Worm (Caenorhabditis elegans) whole organism, late embryonic: ENCODE measurements around the gene adal-1.

Experiments
- C08G9.2 ChIP-seq: sonication (generic microtip); optimal IDR thresholded peaks from 2 replicates; lab custom pipeline; 2016; ENCODE audit warnings: mild to moderate bottlenecking, missing genetic modification characterization, moderate library complexity, missing compliant biosample characterization
- C38D4.7 ChIP-seq: fragments of 200-800 bp; sonication (Bioruptor generic); optimal IDR thresholded peaks from 2 replicates; lab custom pipeline; 2018; ENCODE audit warnings: mild to moderate bottlenecking, missing genetic modification characterization, moderate library complexity, missing compliant biosample characterization
- F13H6.1 ChIP-seq: sonication (generic microtip); optimal IDR thresholded peaks from 2 replicates; lab custom pipeline; 2016; ENCODE audit warnings: missing genetic modification characterization, missing compliant biosample characterization
- K02D7.2 ChIP-seq: sonication (generic microtip); optimal IDR thresholded peaks from 2 replicates; lab custom pipeline; 2017; ENCODE audit warnings: mild to moderate bottlenecking, missing genetic modification characterization, missing compliant biosample characterization
- ama-1 ChIP-seq: fragments of 150-350 bp; optimal IDR thresholded peaks from 2 replicates; lab custom pipeline; 2014
- ceh-14 ChIP-seq: sonication (generic microtip); optimal IDR thresholded peaks from 2 replicates; lab custom pipeline; 2016; ENCODE audit warnings: missing genotype, missing genetic modification characterization, missing compliant biosample characterization
- ceh-22 ChIP-seq: sonication (generic microtip); optimal IDR thresholded peaks from 2 replicates; lab custom pipeline; 2017; ENCODE audit warnings: missing biosample characterization, missing genetic modification characterization
- ceh-24 ChIP-seq: sonication (generic microtip); optimal IDR thresholded peaks from 2 replicates; lab custom pipeline; 2016; ENCODE audit warnings: mild to moderate bottlenecking, missing genetic modification characterization, missing compliant biosample characterization
- ceh-30 ChIP-seq: fragments of 150-350 bp; optimal IDR thresholded peaks from 2 replicates; lab custom pipeline; 2014; ENCODE audit warnings: missing biosample characterization, missing genetic modification characterization
- ceh-31 ChIP-seq: sonication (generic microtip); optimal IDR thresholded peaks from 2 replicates; lab custom pipeline; 2016; ENCODE audit warnings: missing genetic modification characterization, missing compliant biosample characterization
- ceh-34 ChIP-seq: sonication (generic microtip); optimal IDR thresholded peaks from 2 replicates; lab custom pipeline; 2016; ENCODE audit warnings: mild to moderate bottlenecking, missing genetic modification characterization, missing compliant biosample characterization
- ceh-48 ChIP-seq: sonication (generic microtip); optimal IDR thresholded peaks from 2 replicates; lab custom pipeline; 2016; ENCODE audit warnings: missing genetic modification characterization, inconsistent platforms, missing compliant biosample characterization
- ceh-6 ChIP-seq: fragments of 200-800 bp; sonication (Bioruptor generic); optimal IDR thresholded peaks from 2 replicates; lab custom pipeline; 2018; ENCODE audit warnings: mild to moderate bottlenecking, missing genetic modification characterization, missing compliant biosample characterization
- che-1 ChIP-seq: sonication (generic microtip); optimal IDR thresholded peaks from 2 replicates; lab custom pipeline; 2016; ENCODE audit warnings: mild to moderate bottlenecking, missing genetic modification characterization, missing compliant biosample characterization
- dmd-4 ChIP-seq: sonication (generic microtip); optimal IDR thresholded peaks from 2 replicates; lab custom pipeline; 2016; ENCODE audit warnings: borderline replicate concordance, missing genetic modification characterization, missing compliant biosample characterization
- elt-2 ChIP-seq: sonication (generic microtip); optimal IDR thresholded peaks from 2 replicates; lab custom pipeline; 2016; ENCODE audit warnings: missing genetic modification reagents, missing genetic modification characterization, missing compliant biosample characterization
- elt-4 ChIP-seq: sonication (generic microtip); optimal IDR thresholded peaks from 2 replicates; lab custom pipeline; 2016; ENCODE audit warnings: missing genetic modification characterization, missing compliant biosample characterization
- ets-4 ChIP-seq: sonication (generic microtip); optimal IDR thresholded peaks from 2 replicates; lab custom pipeline; 2016; ENCODE audit warnings: missing genetic modification characterization, missing compliant biosample characterization
- fax-1 ChIP-seq: sonication (generic microtip); optimal IDR thresholded peaks from 2 replicates; lab custom pipeline; 2016; ENCODE audit warnings: missing genotype, missing genetic modification characterization, missing compliant biosample characterization
- fkh-6 ChIP-seq: sonication (generic microtip); optimal IDR thresholded peaks from 2 replicates; lab custom pipeline; 2016; ENCODE audit warnings: missing genetic modification characterization, missing compliant biosample characterization
- hlh-30 ChIP-seq: sonication (generic microtip); optimal IDR thresholded peaks from 2 replicates; lab custom pipeline; 2017; ENCODE audit warnings: antibody characterized with exemption, missing genetic modification characterization, missing compliant biosample characterization; ENCODE audit not compliant: insufficient read depth
- hlh-6 ChIP-seq: sonication (generic microtip); optimal IDR thresholded peaks from 2 replicates; lab custom pipeline; 2016; ENCODE audit warnings: missing genotype, missing genetic modification characterization, missing compliant biosample characterization
- lin-11 ChIP-seq: fragments of 200-800 bp; sonication (Bioruptor generic); optimal IDR thresholded peaks from 2 replicates; lab custom pipeline; 2018; ENCODE audit warnings: mild to moderate bottlenecking, missing genetic modification characterization, missing compliant biosample characterization
- madf-2 ChIP-seq: sonication (generic microtip); optimal IDR thresholded peaks from 2 replicates; lab custom pipeline; 2017; ENCODE audit warnings: missing genetic modification characterization, missing compliant biosample characterization
- nfya-1 ChIP-seq: sonication (generic microtip); optimal IDR thresholded peaks from 2 replicates; lab custom pipeline; 2017; ENCODE audit warnings: missing genetic modification characterization, mild to moderate bottlenecking, missing compliant biosample characterization, antibody characterized with exemption, moderate library complexity
- nhr-11 ChIP-seq: fragments of 150-350 bp; optimal IDR thresholded peaks from 2 replicates; lab custom pipeline; 2014; ENCODE audit warnings: missing biosample characterization, missing genetic modification characterization
- nhr-232 ChIP-seq: sonication (generic microtip); optimal IDR thresholded peaks from 2 replicates; lab custom pipeline; 2016; ENCODE audit warnings: missing genetic modification characterization, missing compliant biosample characterization
- odd-2 ChIP-seq: sonication (generic microtip); optimal IDR thresholded peaks from 2 replicates; lab custom pipeline; 2017; ENCODE audit warnings: antibody characterized with exemption, mild to moderate bottlenecking, missing genetic modification characterization, missing compliant biosample characterization
- pag-3 ChIP-seq: sonication (generic microtip); optimal IDR thresholded peaks from 2 replicates; lab custom pipeline; 2016; ENCODE audit warnings: missing compliant biosample characterization, missing genetic modification characterization, borderline replicate concordance
- pat-9 ChIP-seq: fragments of 200-800 bp; sonication (Bioruptor generic); optimal IDR thresholded peaks from 2 replicates; lab custom pipeline; 2018; ENCODE audit warnings: mild to moderate bottlenecking, missing genetic modification characterization, moderate library complexity, missing compliant biosample characterization
- pax-1 ChIP-seq: fragments of 150-350 bp; optimal IDR thresholded peaks from 2 replicates; lab custom pipeline; 2014; ENCODE audit warnings: missing biosample characterization, missing genetic modification characterization
- pha-4 ChIP-seq: fragments of 150-350 bp; optimal IDR thresholded peaks from 2 replicates; lab custom pipeline; 2018; ENCODE audit warnings: missing biosample characterization, missing genetic modification reagents, missing genetic modification characterization
- pqm-1 ChIP-seq: sonication (generic microtip); optimal IDR thresholded peaks from 2 replicates; lab custom pipeline; 2016; ENCODE audit warnings: missing genetic modification characterization, missing compliant biosample characterization
- pros-1 ChIP-seq: fragments of 150-350 bp; optimal IDR thresholded peaks from 2 replicates; lab custom pipeline; 2014; ENCODE audit warnings: missing biosample characterization, missing genetic modification reagents, missing genetic modification characterization
- ref-2 ChIP-seq: sonication (generic microtip); optimal IDR thresholded peaks from 2 replicates; lab custom pipeline; 2016; ENCODE audit warnings: missing genetic modification characterization, missing compliant biosample characterization
- rnt-1 ChIP-seq: sonication (generic microtip); optimal IDR thresholded peaks from 2 replicates; lab custom pipeline; 2016; ENCODE audit warnings: missing genetic modification characterization, missing compliant biosample characterization
- sox-4 ChIP-seq: sonication (generic microtip); optimal IDR thresholded peaks from 2 replicates; lab custom pipeline; 2017; ENCODE audit warnings: mild to moderate bottlenecking, missing genetic modification characterization, inconsistent platforms, missing compliant biosample characterization
- syd-9 ChIP-seq: sonication (generic microtip); optimal IDR thresholded peaks from 2 replicates; lab custom pipeline; 2016; ENCODE audit warnings: mild to moderate bottlenecking, missing genetic modification characterization, moderate library complexity, missing compliant biosample characterization
- ttx-3 ChIP-seq: sonication (generic microtip); optimal IDR thresholded peaks from 2 replicates; lab custom pipeline; 2016; ENCODE audit warnings: missing genetic modification reagents, missing genetic modification characterization, missing compliant biosample characterization
- unc-42 ChIP-seq: sonication (generic microtip); optimal IDR thresholded peaks from 2 replicates; lab custom pipeline; 2016; ENCODE audit warnings: missing genotype, missing genetic modification characterization, missing compliant biosample characterization
- unc-86 ChIP-seq: sonication (generic microtip); optimal IDR thresholded peaks from 2 replicates; lab custom pipeline; 2016; ENCODE audit warnings: missing genetic modification characterization, missing compliant biosample characterization
- ztf-16 ChIP-seq: sonication (generic microtip); optimal IDR thresholded peaks from 2 replicates; lab custom pipeline; 2017; ENCODE audit warnings: missing genetic modification characterization, missing compliant biosample characterization

adal-1 gene

ce11 chrII:6926488-6926887 lies 33.0 kb upstream of the adal-1 start (continued):
- TF ChIP-seq nhr-11 (tag; lab: Kevin White, UChicago) (no peak), pat-9 (tag; lab: Kevin White, UChicago) (no peak), rnt-1 (tag; lab: Kevin White, UChicago) (no peak), elt-4 (tag; lab: Kevin White, UChicago) (no peak), dmd-4 (tag; lab: Kevin White, UChicago) (no peak), ceh-24 (tag; lab: Kevin White, UChicago) (no peak), sox-4 (tag; lab: Kevin White, UChicago) (no peak), syd-9 (peak; percentile 38)

- peak; percentile 48 for TF ChIP-seq ref-2 (tag; lab: Kevin White, UChicago)
- TF ChIP-seq madf-2 (tag; lab: Kevin White, UChicago), result peak; percentile 98
- no peak for TF ChIP-seq K02D7.2 (tag; lab: Kevin White, UChicago)
- TF ChIP-seq che-1, result no peak
- TF ChIP-seq ceh-48 (tag; lab: Kevin White, UChicago), result peak; percentile 4
Observed at ce11 chrII:6926054-6926453, 32.6 kb upstream of the adal-1 start.

ce11 chrII:6923792-6924191 lies 30.4 kb upstream of the adal-1 start:
- no peak for TF ChIP-seq ztf-16 (tag; lab: Kevin White, UChicago)
- TF ChIP-seq pag-3 (tag; lab: Kevin White, UChicago), result no peak
- no peak for TF ChIP-seq ceh-31 (tag; lab: Kevin White, UChicago)
- TF ChIP-seq ttx-3, result no peak
- no peak for TF ChIP-seq nhr-232 (tag; lab: Kevin White, UChicago)
- TF ChIP-seq ceh-34 (tag; lab: Kevin White, UChicago), result no peak
- no peak for TF ChIP-seq pha-4
- TF ChIP-seq unc-86 (tag; lab: Kevin White, UChicago), result no peak
- TF ChIP-seq ceh-30 (tag; lab: Kevin White, UChicago), result no peak
- no peak for TF ChIP-seq nfya-1 (tag; lab: Kevin White, UChicago)
- TF ChIP-seq ceh-14, result no peak
- no peak for TF ChIP-seq odd-2
- no peak for TF ChIP-seq dmd-4 (tag; lab: Kevin White, UChicago)
- TF ChIP-seq pax-1, result no peak
- no peak for TF ChIP-seq unc-42 (tag; lab: Kevin White, UChicago)
- no peak for TF ChIP-seq ceh-22
- no peak for TF ChIP-seq fkh-6 (tag; lab: Kevin White, UChicago)
- TF ChIP-seq ama-1 (lab: Kevin White, UChicago), result no peak
- TF ChIP-seq hlh-30 (tag; lab: Kevin White, UChicago), result no peak
- TF ChIP-seq ceh-48 (tag; lab: Kevin White, UChicago), result no peak

- TF ChIP-seq F13H6.1 (tag; lab: Kevin White, UChicago), result no peak
Observed at ce11 chrII:6919363-6919851, 26.0 kb upstream of the adal-1 start, which contains the start of gene B0252.1. Gene B0252.1 (plus strand): TSS chrII:6919680.

- TF ChIP-seq ets-4, result no peak
- TF ChIP-seq fax-1, result no peak
- TF ChIP-seq pqm-1 (tag; lab: Kevin White, UChicago), result no peak
- TF ChIP-seq C38D4.7, result no peak
- TF ChIP-seq che-1, result no peak
- TF ChIP-seq K02D7.2 (tag; lab: Kevin White, UChicago), result no peak
- TF ChIP-seq ttx-3, result no peak
- TF ChIP-seq pros-1, result no peak
- TF ChIP-seq elt-2 (tag; lab: Kevin White, UChicago), result no peak
- TF ChIP-seq ztf-16 (tag; lab: Kevin White, UChicago), result no peak
- no peak for TF ChIP-seq hlh-6
- no peak for TF ChIP-seq ama-1 (lab: Kevin White, UChicago)
- TF ChIP-seq lin-11 (tag; lab: Kevin White, UChicago), result no peak
- TF ChIP-seq ceh-6 (GFP tag; lab: Kevin White, UChicago), result no peak
- no peak for TF ChIP-seq C08G9.2
- TF ChIP-seq rnt-1 (tag; lab: Kevin White, UChicago), result no peak
- TF ChIP-seq, all 69 proteins: peak for 0
Observed at ce11 chrII:6918862-6919261, 25.4 kb upstream of the adal-1 start, which contains the start of gene B0252.5. Gene B0252.5 (minus strand): TSS chrII:6918878.
